Fruit fly (Drosophila melanogaster): ENCODE measurements around the gene CG6125.

CG6125 gene

DNA sequence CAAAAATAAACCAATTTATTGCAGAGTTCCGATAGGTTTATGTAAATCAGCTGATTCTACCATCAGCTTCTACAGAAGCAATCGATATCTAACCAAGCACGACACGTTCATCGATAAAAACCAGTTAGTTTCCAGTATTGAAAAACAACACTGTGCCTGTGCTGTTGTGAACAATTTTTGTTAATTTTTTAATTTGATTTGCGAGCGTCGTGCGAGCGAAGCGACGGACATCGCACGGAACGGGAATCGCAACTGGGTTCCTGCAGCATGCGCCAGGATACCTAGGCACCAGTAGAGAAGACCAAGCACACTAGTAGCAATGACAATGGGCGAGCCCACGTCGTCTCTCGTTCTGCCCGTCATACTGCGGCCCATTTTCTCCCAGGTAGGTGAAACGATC, 35.0 kb downstream of the CG6125 start, which contains the start of the genes Ccm3 and CG6136 (continued):
- peak; percentile 52 for TF ChIP-seq lilli (GFP tag; optimal IDR thresholded peaks at IDR 0.05)
- TF ChIP-seq CG9932 (GFP tag; IDR thresholded peaks at IDR 0.05): peak; percentile 81
- TF ChIP-seq CG1792 (GFP tag; optimal IDR thresholded peaks at IDR 0.05): peak; percentile 57
- TF ChIP-seq bigmax (GFP tag; optimal IDR thresholded peaks at IDR 0.05): no peak
- peak; percentile 46 for TF ChIP-seq CG17328 (GFP tag; IDR thresholded peaks at IDR 0.05)
- TF ChIP-seq CG2116 (GFP tag; optimal IDR thresholded peaks at IDR 0.05): peak; percentile 90
- peak; percentile 52 for TF ChIP-seq CG17186 (GFP tag; optimal IDR thresholded peaks at IDR 0.05)
- TF ChIP-seq CG6689 (GFP tag; IDR thresholded peaks at IDR 0.05): 0 out of 2 replicates have a peak, but pooled peaks have one; percentile 21
- TF ChIP-seq zfh2 (GFP tag; optimal IDR thresholded peaks at IDR 0.05): peak; percentile 48
- TF ChIP-seq CG42726 (GFP tag; IDR thresholded peaks at IDR 0.05; ENCODE audit: partially characterized antibody): peak; percentile 89; the same call in 1 of the 2 replicates
- no peak for TF ChIP-seq CG8281 (tag; optimal IDR thresholded peaks at IDR 0.05)
- TF ChIP-seq MTF-1 (GFP tag; optimal IDR thresholded peaks at IDR 0.05; ENCODE audit: borderline replicate concordance): peak; percentile 14
- peak; percentile 41 for TF ChIP-seq CG30403 (GFP tag; optimal IDR thresholded peaks at IDR 0.05)
- peak; percentile 39 for TF ChIP-seq CG13296 (GFP tag; optimal IDR thresholded peaks at IDR 0.05)
- no peak for TF ChIP-seq lov (optimal IDR thresholded peaks at IDR 0.05)
- 0 out of 3 replicates have a peak, but pooled peaks have one; percentile 41 for TF ChIP-seq lov (GFP tag; IDR thresholded peaks at IDR 0.05)
- no peak for TF ChIP-seq pnt (GFP tag; optimal IDR thresholded peaks at IDR 0.05)
- peak; percentile 38 for TF ChIP-seq CG14710 (tag; optimal IDR thresholded peaks at IDR 0.05)
- peak; percentile 36 for TF ChIP-seq Dip3 (GFP tag; optimal IDR thresholded peaks at IDR 0.05)
- TF ChIP-seq CG11696 (GFP tag; IDR thresholded peaks at IDR 0.05): no peak
- no peak for TF ChIP-seq Trl (optimal IDR thresholded peaks at IDR 0.05)
- TF ChIP-seq Trl (GFP tag; optimal IDR thresholded peaks at IDR 0.05): peak; percentile 63
- peak; percentile 36 for TF ChIP-seq CG10979 (tag; optimal IDR thresholded peaks at IDR 0.05)
- TF ChIP-seq CG11247 (GFP tag; IDR thresholded peaks at IDR 0.05): peak; percentile 44; the same call in 1 of the 2 replicates
- TF ChIP-seq CG18764 (GFP tag; optimal IDR thresholded peaks at IDR 0.05): peak; percentile 10
- TF ChIP-seq CG9727 (GFP tag; optimal IDR thresholded peaks at IDR 0.05): peak; percentile 25
- TF ChIP-seq mld (GFP tag; IDR thresholded peaks at IDR 0.05; ENCODE audit: partially characterized antibody): peak; percentile 87
- peak; percentile 36 for TF ChIP-seq vfl (GFP tag; optimal IDR thresholded peaks at IDR 0.05)
- peak; percentile 67 for TF ChIP-seq NfI (GFP tag; optimal IDR thresholded peaks at IDR 0.05)
- peak; percentile 6 for TF ChIP-seq CG7271 (tag; optimal IDR thresholded peaks at IDR 0.05)
- TF ChIP-seq scrt (GFP tag; optimal IDR thresholded peaks at IDR 0.05): no peak
- peak; percentile 99 for TF ChIP-seq CG10267 (tag; optimal IDR thresholded peaks at IDR 0.05)
- TF ChIP-seq CG17829 (tag; optimal IDR thresholded peaks at IDR 0.05): peak; percentile 34
- peak; percentile 50 for TF ChIP-seq tx (GFP tag; optimal IDR thresholded peaks at IDR 0.05)
- TF ChIP-seq nom (GFP tag; optimal IDR thresholded peaks at IDR 0.05): peak; percentile 1
- TF ChIP-seq YL-1 (GFP tag; optimal IDR thresholded peaks at IDR 0.05): peak; percentile 89
- peak; percentile 93 for TF ChIP-seq CG6791 (GFP tag; IDR thresholded peaks at IDR 0.05; ENCODE audit: partially characterized antibody)
- 0 out of 2 replicates have a peak, but pooled peaks have one; percentile 30 for TF ChIP-seq gsb (GFP tag; IDR thresholded peaks at IDR 0.05)
- peak; percentile 43 for TF ChIP-seq Xbp1 (GFP tag; optimal IDR thresholded peaks at IDR 0.05)
- peak; percentile 43 for TF ChIP-seq nmo (GFP tag; optimal IDR thresholded peaks at IDR 0.05)
- TF ChIP-seq Dll (GFP tag; IDR thresholded peaks at IDR 0.05; ENCODE audit: partially characterized antibody): peak; percentile 91
- TF ChIP-seq onecut (GFP tag; IDR thresholded peaks at IDR 0.05): no peak
- no peak for TF ChIP-seq zf30C (GFP tag; optimal IDR thresholded peaks at IDR 0.05)
- TF ChIP-seq Doc3 (GFP tag; IDR thresholded peaks at IDR 0.05; ENCODE audit: partially characterized antibody): peak; percentile 82
- peak; percentile 75 for TF ChIP-seq CG10321 (GFP tag; IDR thresholded peaks at IDR 0.05)
- TF ChIP-seq nerfin-2 (GFP tag; IDR thresholded peaks at IDR 0.05; ENCODE audit: partially characterized antibody): peak; percentile 88
- TF ChIP-seq CG4617 (GFP tag; optimal IDR thresholded peaks at IDR 0.05; ENCODE audit: borderline replicate concordance): peak; percentile 88
- TF ChIP-seq CG7987 (GFP tag; optimal IDR thresholded peaks at IDR 0.05): peak; percentile 33
- no peak for TF ChIP-seq pum (GFP tag; optimal IDR thresholded peaks at IDR 0.05)
- TF ChIP-seq Aef1 (GFP tag; IDR thresholded peaks at IDR 0.05): no peak

All from whole organism, embryonic.